Fruit fly (Drosophila melanogaster) whole organism, embryonic: Measurements from ENCODE around the gene shd.
A peak's percentile ranks its signal among the peaks of the same experiment; 100 is the strongest.

Experiments
- Atf6 ChIP-seq: fragments of 200-800 bp; sonication (Bioruptor generic); IDR thresholded peaks from 2 replicates; pipeline ENCODE4 v1.3.6; 2022; ENCODE audit warnings: missing biosample characterization, missing genetic modification characterization
- CG10543 ChIP-seq: fragments of 200-800 bp; sonication (Bioruptor generic); optimal IDR thresholded peaks from 3 replicates; lab custom pipeline; 2017; ENCODE audit warnings: missing biosample characterization, mild to moderate bottlenecking, missing genetic modification characterization, moderate library complexity
- CG11247 ChIP-seq: fragments of 200-800 bp; sonication (Bioruptor generic); IDR thresholded peaks from 2 replicates; pipeline ENCODE4 v1.3.6; 2022; ENCODE audit warnings: missing biosample characterization, missing genetic modification characterization
- CG11398 ChIP-seq: fragments of 200-800 bp; sonication (Bioruptor generic); optimal IDR thresholded peaks from 2 replicates; lab custom pipeline; 2016; ENCODE audit warnings: missing biosample characterization, missing genetic modification characterization
- CG11723 ChIP-seq: fragments of 200-800 bp; sonication (Bioruptor generic); optimal IDR thresholded peaks from 2 replicates; lab custom pipeline; 2017; ENCODE audit warnings: missing biosample characterization, mild to moderate bottlenecking, missing genetic modification characterization
- CG12155 ChIP-seq: fragments of 200-800 bp; sonication (Bioruptor generic); optimal IDR thresholded peaks from 3 replicates; lab custom pipeline; 2016; ENCODE audit warnings: missing biosample characterization, missing genetic modification characterization
- CG13775 ChIP-seq: fragments of 200-800 bp; sonication (Bioruptor generic); optimal IDR thresholded peaks from 3 replicates; lab custom pipeline; 2017; ENCODE audit warnings: missing biosample characterization, mild to moderate bottlenecking, missing genetic modification characterization
- CG17612 ChIP-seq: fragments of 200-800 bp; sonication (Bioruptor generic); IDR thresholded peaks from 2 replicates; pipeline ENCODE4 v1.3.6; 2022; ENCODE audit warnings: missing biosample characterization, missing genetic modification characterization
- CG18599 ChIP-seq: fragments of 200-800 bp; sonication (Bioruptor generic); optimal IDR thresholded peaks from 3 replicates; lab custom pipeline; 2017; ENCODE audit warnings: missing biosample characterization, missing genetic modification characterization, mild to moderate bottlenecking, moderate library complexity, missing genetic modification reagents
- CG18764 ChIP-seq: fragments of 200-800 bp; sonication (Bioruptor generic); optimal IDR thresholded peaks from 3 replicates; lab custom pipeline; 2016; ENCODE audit warnings: missing biosample characterization, missing genetic modification characterization
- CG2875 ChIP-seq: fragments of 200-800 bp; sonication (Bioruptor generic); optimal IDR thresholded peaks from 2 replicates; lab custom pipeline; 2017; ENCODE audit warnings: missing biosample characterization, mild to moderate bottlenecking, missing genetic modification characterization, missing genetic modification reagents
- CG31224 ChIP-seq: fragments of 200-800 bp; sonication (Bioruptor generic); IDR thresholded peaks from 2 replicates; pipeline ENCODE4 v1.3.6; 2022; ENCODE audit warnings: missing biosample characterization, missing genetic modification characterization
- CG4328 ChIP-seq: fragments of 200-800 bp; sonication (Bioruptor generic); optimal IDR thresholded peaks from 3 replicates; lab custom pipeline; 2017; ENCODE audit warnings: missing biosample characterization, missing genetic modification reagents, missing genetic modification characterization
- CG4707 ChIP-seq: fragments of 200-800 bp; sonication (Bioruptor generic); optimal IDR thresholded peaks from 2 replicates; lab custom pipeline; 2018; ENCODE audit warnings: missing biosample characterization, mild to moderate bottlenecking, missing genetic modification characterization, moderate library complexity
- CG7987 ChIP-seq: fragments of 200-800 bp; sonication (Bioruptor generic); optimal IDR thresholded peaks from 2 replicates; lab custom pipeline; 2018; ENCODE audit warnings: missing biosample characterization, mild to moderate bottlenecking, missing genetic modification characterization, moderate library complexity
- CG8388 ChIP-seq: fragments of 200-800 bp; sonication (Bioruptor generic); optimal IDR thresholded peaks from 2 replicates; lab custom pipeline; 2019; ENCODE audit warnings: missing biosample characterization, mild to moderate bottlenecking, missing genetic modification characterization, moderate library complexity
- Drgx ChIP-seq: fragments of 200-800 bp; sonication (Bioruptor generic); IDR thresholded peaks from 2 replicates; pipeline ENCODE4 v1.3.6; 2022; ENCODE audit warnings: missing biosample characterization, missing genetic modification characterization
- Hr78 ChIP-seq, 2 experiments: fragments of 200-800 bp in 1 of 2; fragments of >200 bp in 1 of 2; sonication (Bioruptor generic) in 1 of 2; optimal IDR thresholded peaks; 2 replicates each; lab custom pipeline; 2017 to 2019; ENCODE audit warnings: missing biosample characterization in 2 of 2, missing genetic modification characterization in 2 of 2, mild to moderate bottlenecking in 1 of 2, moderate library complexity in 1 of 2
- MBD-R2 ChIP-seq: fragments of 200-800 bp; sonication (Bioruptor generic); IDR thresholded peaks from 2 replicates; pipeline ENCODE4 v1.3.6; 2022; ENCODE audit warnings: missing biosample characterization, missing genetic modification characterization
- Oli ChIP-seq: fragments of 200-800 bp; sonication (Bioruptor generic); optimal IDR thresholded peaks from 2 replicates; lab custom pipeline; 2018; ENCODE audit warnings: missing biosample characterization, mild to moderate bottlenecking, missing genetic modification characterization, moderate library complexity
- Spps ChIP-seq: fragments of 200-800 bp; sonication (Bioruptor generic); optimal IDR thresholded peaks from 2 replicates; lab custom pipeline; 2018; ENCODE audit warnings: missing biosample characterization, mild to moderate bottlenecking, missing genetic modification characterization
- Sry-β ChIP-seq: fragments of 200-800 bp; sonication (Bioruptor generic); optimal IDR thresholded peaks from 2 replicates; lab custom pipeline; 2018; ENCODE audit warnings: missing biosample characterization, mild to moderate bottlenecking, missing genetic modification characterization, moderate library complexity
- Tbp ChIP-seq: fragments of >200 bp; optimal IDR thresholded peaks from 2 replicates; lab custom pipeline; 2018; ENCODE audit warnings: missing biosample characterization, missing genetic modification characterization
- aop ChIP-seq: fragments of 200-800 bp; sonication (Bioruptor generic); IDR thresholded peaks from 2 replicates; pipeline ENCODE4 v1.3.6; 2022; ENCODE audit warnings: missing biosample characterization, missing genetic modification characterization
- ash1 ChIP-seq: fragments of 200-800 bp; sonication (Bioruptor generic); optimal IDR thresholded peaks from 2 replicates; lab custom pipeline; 2018; ENCODE audit warnings: missing biosample characterization, mild to moderate bottlenecking, missing genetic modification characterization
- cg ChIP-seq: fragments of 200-800 bp; sonication (Bioruptor generic); optimal IDR thresholded peaks from 3 replicates; lab custom pipeline; 2019; ENCODE audit warnings: missing biosample characterization, mild to moderate bottlenecking, missing genetic modification characterization, moderate library complexity
- corto ChIP-seq: fragments of 200-800 bp; sonication (Bioruptor generic); optimal IDR thresholded peaks from 2 replicates; lab custom pipeline; 2016; ENCODE audit warnings: missing biosample characterization, mild to moderate bottlenecking, missing genetic modification characterization, moderate library complexity
- crp ChIP-seq, 2 experiments: fragments of 200-800 bp; sonication (Bioruptor generic); optimal IDR thresholded peaks; 2 replicates in 1 of 2; 3 replicates in 1 of 2; lab custom pipeline; 2017; ENCODE audit warnings: missing biosample characterization in 2 of 2, missing genetic modification characterization in 2 of 2, mild to moderate bottlenecking in 1 of 2, moderate library complexity in 1 of 2
- en ChIP-seq: fragments of 200-800 bp; sonication (Bioruptor generic); optimal IDR thresholded peaks from 2 replicates; lab custom pipeline; 2016; ENCODE audit warnings: missing biosample characterization, missing genetic modification characterization
- insv ChIP-seq, 2 experiments: fragments of 200-800 bp; sonication (Bioruptor generic); optimal IDR thresholded peaks; 3 replicates each; lab custom pipeline; 2016 to 2018; ENCODE audit warnings: missing biosample characterization in 2 of 2, missing genetic modification characterization in 2 of 2
- jigr1 ChIP-seq: fragments of 200-800 bp; sonication (Bioruptor generic); IDR thresholded peaks from 3 replicates; pipeline ENCODE4 v1.3.6; 2022; ENCODE audit warnings: missing biosample characterization, missing genetic modification characterization
- mirr ChIP-seq: fragments of 200-800 bp; sonication (Bioruptor generic); optimal IDR thresholded peaks from 3 replicates; lab custom pipeline; 2018; ENCODE audit warnings: missing biosample characterization, mild to moderate bottlenecking, missing genetic modification characterization
- otp ChIP-seq: fragments of 200-800 bp; sonication (Bioruptor generic); IDR thresholded peaks from 3 replicates; pipeline ENCODE4, ENCODE4 v1.3.6; 2022; ENCODE audit warnings: missing biosample characterization, missing genetic modification characterization
- p53 ChIP-seq: fragments of 200-800 bp; sonication (Bioruptor generic); optimal IDR thresholded peaks from 2 replicates; lab custom pipeline; 2016; ENCODE audit warnings: missing biosample characterization, missing genetic modification characterization
- pb ChIP-seq: fragments of 200-800 bp; sonication (Bioruptor generic); optimal IDR thresholded peaks from 3 replicates; lab custom pipeline; 2016; ENCODE audit warnings: missing biosample characterization, missing genetic modification characterization
- phol ChIP-seq: fragments of 200-800 bp; sonication (Bioruptor generic); optimal IDR thresholded peaks from 3 replicates; lab custom pipeline; 2018; ENCODE audit warnings: missing biosample characterization, mild to moderate bottlenecking, missing genetic modification characterization, moderate library complexity
- pros ChIP-seq: fragments of 200-800 bp; sonication (Bioruptor generic); optimal IDR thresholded peaks from 3 replicates; lab custom pipeline; 2019; ENCODE audit warnings: missing biosample characterization, mild to moderate bottlenecking, missing genetic modification characterization, moderate library complexity
- pum ChIP-seq: fragments of 200-800 bp; sonication (Bioruptor generic); optimal IDR thresholded peaks from 2 replicates; lab custom pipeline; 2016; ENCODE audit warnings: missing biosample characterization, missing genetic modification characterization
- sim ChIP-seq: fragments of 200-800 bp; sonication (Bioruptor generic); IDR thresholded peaks from 2 replicates; pipeline ENCODE4 v1.3.6; 2022; ENCODE audit warnings: missing biosample characterization, missing genetic modification characterization
- so ChIP-seq: fragments of 200-800 bp; sonication (Bioruptor generic); IDR thresholded peaks from 3 replicates; pipeline ENCODE4 v1.3.6; 2022; ENCODE audit warnings: missing biosample characterization, missing genetic modification characterization
- ssp ChIP-seq: fragments of 200-800 bp; sonication (Bioruptor generic); IDR thresholded peaks from 2 replicates; pipeline ENCODE4 v1.3.6; 2022; ENCODE audit warnings: missing biosample characterization, missing genetic modification characterization
- tll ChIP-seq, 2 experiments: fragments of 200-800 bp in 1 of 2; fragments of >200 bp in 1 of 2; sonication (Bioruptor generic) in 1 of 2; optimal IDR thresholded peaks; 2 replicates each; lab custom pipeline; 2017 to 2019; ENCODE audit warnings: missing biosample characterization in 2 of 2, missing genetic modification characterization in 2 of 2, mild to moderate bottlenecking in 1 of 2, moderate library complexity in 1 of 2
- toy ChIP-seq: fragments of 200-800 bp; sonication (Bioruptor generic); IDR thresholded peaks from 2 replicates; pipeline ENCODE4 v1.3.6; 2022; ENCODE audit warnings: missing biosample characterization, missing genetic modification characterization
- tx ChIP-seq: fragments of 200-800 bp; sonication (Bioruptor generic); optimal IDR thresholded peaks from 2 replicates; lab custom pipeline; 2016; ENCODE audit warnings: missing biosample characterization, missing genetic modification characterization
- unc-4 ChIP-seq: fragments of 200-800 bp; sonication (Bioruptor generic); IDR thresholded peaks from 2 replicates; pipeline ENCODE4 v1.3.6; 2022; ENCODE audit warnings: missing biosample characterization, missing genetic modification characterization; ENCODE audit not compliant: partially characterized antibody
- vfl ChIP-seq: fragments of 200-800 bp; sonication (Bioruptor generic); optimal IDR thresholded peaks from 2 replicates; lab custom pipeline; 2016; ENCODE audit warnings: missing biosample characterization, missing genetic modification characterization
- z ChIP-seq: fragments of 200-800 bp; sonication (Bioruptor generic); IDR thresholded peaks from 3 replicates; pipeline ENCODE4 v1.3.6; 2022; ENCODE audit warnings: missing biosample characterization, missing genetic modification characterization
- zfh1 ChIP-seq: fragments of 200-800 bp; sonication (Bioruptor generic); IDR thresholded peaks from 3 replicates; pipeline ENCODE4 v1.3.6; 2022; ENCODE audit warnings: missing biosample characterization, missing genetic modification characterization

Gene shd

DNA sequence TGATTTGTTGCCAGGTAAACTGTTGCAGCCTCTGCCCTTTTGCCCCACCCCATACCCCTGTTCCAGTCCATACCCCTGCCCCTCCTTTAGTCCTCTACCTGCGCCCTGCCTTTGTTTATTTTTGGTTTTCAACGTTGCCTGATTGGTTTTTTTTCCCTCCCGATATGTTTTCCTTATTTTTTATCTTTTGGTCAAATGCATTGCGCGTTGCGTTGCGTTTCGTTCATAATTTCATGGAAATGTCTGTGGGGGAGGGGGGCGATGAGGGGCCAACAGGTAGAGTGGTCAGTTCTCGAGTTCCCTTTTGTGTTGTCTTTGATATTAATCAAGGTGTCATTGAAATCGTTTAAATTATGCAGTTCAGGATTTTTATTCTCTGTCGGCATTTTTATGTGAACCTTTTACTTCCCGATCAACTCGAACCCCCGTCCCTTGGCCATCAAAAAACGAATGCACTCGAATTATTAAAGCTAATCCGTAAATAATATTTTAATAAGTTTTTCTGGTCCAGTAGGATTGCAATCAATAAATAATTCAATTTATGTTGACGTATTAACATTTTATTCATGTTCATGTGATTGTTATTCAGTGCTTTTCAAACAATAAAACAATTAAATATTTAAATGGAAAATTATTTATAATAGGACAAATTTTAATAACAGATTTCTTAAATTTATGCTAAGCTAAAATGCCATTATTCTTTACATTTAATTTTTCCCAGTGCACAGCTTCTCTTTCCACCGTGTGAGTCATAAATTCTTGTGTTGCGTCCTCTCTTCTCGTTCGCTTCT is 20.7 kb downstream of the shd start (continued):
- TF ChIP-seq Spps (tag; lab: Kevin White, UChicago): peak; percentile 88
- 0 out of 2 replicates have a peak, but pooled peaks have one; percentile 14 for TF ChIP-seq aop (GFP tag; lab: Robert Waterston, UW)
- TF ChIP-seq CG11723: peak; percentile 31
- no peak for TF ChIP-seq crp (GFP tag; optimal IDR thresholded peaks at IDR 0.05; lab: Kevin White, UChicago)
- TF ChIP-seq pb: no peak
- TF ChIP-seq en (GFP tag; lab: Kevin White, UChicago): no peak
- no peak for TF ChIP-seq ash1 (GFP tag; lab: Kevin White, UChicago)
- peak; percentile 77 for TF ChIP-seq CG13775 (GFP tag; lab: Kevin White, UChicago)
- no peak for TF ChIP-seq vfl (GFP tag; lab: Kevin White, UChicago)
- TF ChIP-seq so (GFP tag; lab: Robert Waterston, UW): 0 out of 3 replicates have a peak, but pooled peaks have one; percentile 38
- no peak for TF ChIP-seq Sry-β (GFP tag; lab: Kevin White, UChicago)
- no peak for TF ChIP-seq CG11398 (GFP tag; lab: Kevin White, UChicago)
- no peak for TF ChIP-seq p53 (GFP tag; lab: Kevin White, UChicago)
- TF ChIP-seq CG12155: peak; percentile 39
- peak; percentile 43 for TF ChIP-seq corto (GFP tag; lab: Kevin White, UChicago)
- peak; percentile 42 for TF ChIP-seq CG18764
- TF ChIP-seq tll (GFP tag; optimal IDR thresholded peaks at IDR 0.05; lab: Kevin White, UChicago): peak in 1 of 2 experiments; percentile 17
- peak; percentile 36 for TF ChIP-seq CG18599 (GFP tag; lab: Kevin White, UChicago)
- 0 out of 2 replicates have a peak, but pooled peaks have one; percentile 34 for TF ChIP-seq toy (GFP tag; lab: Robert Waterston, UW)
- peak; percentile 44; the same call in 1 of the 2 replicates for TF ChIP-seq sim (GFP tag; lab: Robert Waterston, UW)
- TF ChIP-seq insv (GFP tag; optimal IDR thresholded peaks at IDR 0.05; lab: Kevin White, UChicago): no peak
- no peak for TF ChIP-seq CG7987
- no peak for TF ChIP-seq tx (GFP tag; lab: Kevin White, UChicago)
- TF ChIP-seq Oli (tag; lab: Kevin White, UChicago): peak; percentile 76
- no peak for TF ChIP-seq MBD-R2 (GFP tag; lab: Robert Waterston, UW)
- no peak for TF ChIP-seq CG11247 (GFP tag; lab: Robert Waterston, UW)
- TF ChIP-seq cg (GFP tag; lab: Kevin White, UChicago): no peak
- TF ChIP-seq Tbp (GFP tag; lab: Kevin White, UChicago): no peak
- TF ChIP-seq pum: no peak
- TF ChIP-seq CG31224 (GFP tag; lab: Robert Waterston, UW): no peak
- no peak for TF ChIP-seq otp (GFP tag; lab: Robert Waterston, UW)
- TF ChIP-seq jigr1 (GFP tag; lab: Robert Waterston, UW): no peak
- peak; percentile 64 for TF ChIP-seq CG2875
- peak; percentile 68; the same call in 2 of the 3 replicates for TF ChIP-seq zfh1
- TF ChIP-seq unc-4 (GFP tag; lab: Robert Waterston, UW): no peak
- no peak for TF ChIP-seq CG4707 (GFP tag; lab: Kevin White, UChicago)
- peak; percentile 80 for TF ChIP-seq CG8388 (GFP tag; lab: Kevin White, UChicago)
- TF ChIP-seq pros: peak; percentile 81
- TF ChIP-seq ssp (GFP tag; lab: Robert Waterston, UW): peak; percentile 30; the same call in 1 of the 2 replicates
- no peak for TF ChIP-seq mirr (GFP tag; lab: Kevin White, UChicago)
- no peak for TF ChIP-seq CG17612 (GFP tag; lab: Robert Waterston, UW)
- TF ChIP-seq phol (tag; lab: Kevin White, UChicago): peak; percentile 91
- TF ChIP-seq z (GFP tag; lab: Robert Waterston, UW): no peak
- peak; percentile 22 for TF ChIP-seq CG4328 (GFP tag; lab: Kevin White, UChicago)
- TF ChIP-seq CG10543 (GFP tag; lab: Kevin White, UChicago): no peak
- 0 out of 2 replicates have a peak, but pooled peaks have one; percentile 27 for TF ChIP-seq Atf6 (GFP tag; lab: Robert Waterston, UW)
- no peak for TF ChIP-seq Hr78 (GFP tag; optimal IDR thresholded peaks at IDR 0.05; lab: Kevin White, UChicago)
- TF ChIP-seq Drgx (GFP tag; lab: Robert Waterston, UW): 0 out of 2 replicates have a peak, but pooled peaks have one; percentile 11
